Worm (Caenorhabditis elegans): ENCODE results near the gene F01D5.2.
A peak's percentile ranks its signal among the peaks of the same experiment; 100 is the strongest.

The F01D5.2 gene

ce11 chrII:13984551-13984950 is 14.3 kb downstream of the F01D5.2 start, which contains the start of gene sre-47:
sre-47 (minus strand) TSS chrII:13984651.
- TF ChIP-seq ceh-79 (tag; optimal IDR thresholded peaks at IDR 0.05) (no peak), athp-1 (tag; optimal IDR thresholded peaks at IDR 0.05) (no peak), atf-7 (tag; optimal IDR thresholded peaks at IDR 0.05) (no peak), nhr-27 (tag; optimal IDR thresholded peaks at IDR 0.05) (no peak)

ce11 chrII:13982923-13983322 is 15.9 kb downstream of the F01D5.2 start, which contains the start of the genes Y39G8B.13 and Y39G8B.10:
Y39G8B.13 (minus strand) TSS chrII:13983047.
Y39G8B.10 (minus strand) TSS chrII:13983115.
- TF ChIP-seq ceh-27 (GFP tag; optimal IDR thresholded peaks at IDR 0.05) (no peak), hlh-26 (GFP tag; conservative IDR thresholded peaks at IDR 0.05) (no peak), ceh-91 (GFP tag; IDR thresholded peaks at IDR 0.05) (no peak), nfya-1 (tag; optimal IDR thresholded peaks at IDR 0.05; ENCODE audit: borderline replicate concordance, insufficient read depth) (no peak), akir-1 (GFP tag; optimal IDR thresholded peaks at IDR 0.05) (no peak), dox-1 (GFP tag; IDR thresholded peaks at IDR 0.05) (no peak), tlf-1 (GFP tag; optimal IDR thresholded peaks at IDR 0.05) (no peak), hmg-20 (GFP tag; IDR thresholded peaks at IDR 0.05) (no peak), B0336.3 (GFP tag; IDR thresholded peaks at IDR 0.05) (no peak), madf-8 (GFP tag; conservative IDR thresholded peaks at IDR 0.05) (no peak), hmg-1.2 (GFP tag; IDR thresholded peaks at IDR 0.05) (no peak), unc-62 (GFP tag; optimal IDR thresholded peaks at IDR 0.05) (no peak), T26A5.8 (tag; optimal IDR thresholded peaks at IDR 0.05) (no peak), pbrm-1 (GFP tag; IDR thresholded peaks at IDR 0.05) (no peak), snpc-3.4 (tag; optimal IDR thresholded peaks at IDR 0.05) (no peak), snpc-1.1 (tag; optimal IDR thresholded peaks at IDR 0.05; ENCODE audit: insufficient read depth) (no peak)

- no peak for TF ChIP-seq Y53G8AR.9 (GFP tag; conservative IDR thresholded peaks at IDR 0.05)
- peak; percentile 72; the same call in 1 of the 2 replicates for TF ChIP-seq zfh-2 (GFP tag; conservative IDR thresholded peaks at IDR 0.05)
- no peak for TF ChIP-seq hmg-20 (GFP tag; IDR thresholded peaks at IDR 0.05)
- TF ChIP-seq egrh-3 (GFP tag; IDR thresholded peaks at IDR 0.05) = peak; percentile 79
These were observed 16.6 kb downstream of the F01D5.2 start for ce11 chrII:13982247-13982646.

- TF ChIP-seq fkh-3 (tag; optimal IDR thresholded peaks at IDR 0.05) = no peak
These were observed 17.0 kb downstream of the F01D5.2 start for ce11 chrII:13981819-13982218.

DNA sequence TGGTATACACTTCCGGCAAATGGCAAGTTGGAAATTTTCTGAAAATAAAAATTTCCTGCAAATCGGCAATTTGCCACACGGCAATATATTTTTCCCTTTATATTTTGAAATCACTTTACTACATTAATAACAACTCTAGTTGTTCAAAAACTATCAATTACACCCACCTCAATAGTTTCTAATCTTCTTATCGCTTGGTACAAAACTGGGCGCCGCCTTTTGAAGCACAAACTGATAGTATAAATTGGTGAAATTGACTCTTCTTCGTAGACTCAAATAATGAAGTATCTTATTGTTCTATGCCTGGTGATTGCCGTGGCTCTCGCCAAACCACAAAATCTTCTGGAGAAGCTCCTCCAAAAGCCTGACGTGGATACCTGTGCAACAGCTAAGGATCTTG is 17.8 kb downstream of the F01D5.2 start, which contains the start of gene Y39G8B.9:
TSS of gene Y39G8B.9 (plus strand) at position 269 of the 400 bp plus-strand sequence.
- TF ChIP-seq nhr-80 (tag; optimal IDR thresholded peaks at IDR 0.05) (peak; percentile 25), tlf-1 (GFP tag; optimal IDR thresholded peaks at IDR 0.05) (no peak), gei-17 (GFP tag; optimal IDR thresholded peaks at IDR 0.05) (no peak), ztf-18 (tag; optimal IDR thresholded peaks at IDR 0.05) (no peak), Y79H2A.3 (GFP tag; conservative IDR thresholded peaks at IDR 0.05) (no peak)

ce11 chrII:13979833-13980513 is 18.9 kb downstream of the F01D5.2 start, which contains the start of gene sre-48:
sre-48 (minus strand) TSS chrII:13979883.
- TF ChIP-seq lir-1 (GFP tag; conservative IDR thresholded peaks at IDR 0.05) (no peak), nhr-80 (tag; optimal IDR thresholded peaks at IDR 0.05) (no peak), hsf-1 (GFP tag; IDR thresholded peaks at IDR 0.05) (no peak), athp-1 (tag; optimal IDR thresholded peaks at IDR 0.05) (no peak), lin-40 (tag; optimal IDR thresholded peaks at IDR 0.05) (no peak), tbx-9 (tag; optimal IDR thresholded peaks at IDR 0.05; ENCODE audit: borderline replicate concordance) (no peak), sea-2 (GFP tag; IDR thresholded peaks at IDR 0.05) (no peak), dox-1 (GFP tag; IDR thresholded peaks at IDR 0.05) (no peak), aptf-3 (GFP tag; IDR thresholded peaks at IDR 0.05) (no peak), pha-4 (tag; optimal IDR thresholded peaks at IDR 0.05) (no peak), ztf-26 (tag; optimal IDR thresholded peaks at IDR 0.05) (no peak), repo-1 (tag; optimal IDR thresholded peaks at IDR 0.05) (no peak), nhr-27 (tag; optimal IDR thresholded peaks at IDR 0.05) (no peak), mcd-1 (GFP tag; IDR thresholded peaks at IDR 0.05) (no peak), ztf-3 (GFP tag; optimal IDR thresholded peaks at IDR 0.05) (no peak), F57A8.1 (GFP tag; optimal IDR thresholded peaks at IDR 0.05) (no peak)

Data from whole organism, young adult.